Fruit fly (Drosophila melanogaster) whole organism, embryonic: ENCODE measurements around the gene lectin-24Db.

Experiments
- Ada2b ChIP-seq: fragments of 200-800 bp; sonication (Bioruptor generic); IDR thresholded peaks from 2 replicates; pipeline ENCODE4 v1.3.6; 2022; ENCODE audit warnings: missing biosample characterization, missing genetic modification characterization
- Atf-2 ChIP-seq: fragments of 200-800 bp; sonication (Bioruptor generic); optimal IDR thresholded peaks from 2 replicates; lab custom pipeline; 2016; ENCODE audit warnings: missing biosample characterization, missing genetic modification characterization
- B-H2 ChIP-seq: fragments of 200-800 bp; sonication (Bioruptor generic); optimal IDR thresholded peaks from 2 replicates; lab custom pipeline; 2018; ENCODE audit warnings: missing biosample characterization, mild to moderate bottlenecking, missing genetic modification characterization
- BEAF-32 ChIP-seq: fragments of 200-800 bp; sonication (Bioruptor generic); optimal IDR thresholded peaks from 3 replicates; lab custom pipeline; 2017; ENCODE audit warnings: missing biosample characterization, missing genetic modification characterization, mild to moderate bottlenecking, moderate library complexity, missing genetic modification reagents
- BtbVII ChIP-seq: fragments of 200-800 bp; sonication (Bioruptor generic); optimal IDR thresholded peaks from 3 replicates; lab custom pipeline; 2017; ENCODE audit warnings: missing biosample characterization, mild to moderate bottlenecking, missing genetic modification characterization
- CG10366 ChIP-seq: fragments of 200-800 bp; sonication (Bioruptor generic); IDR thresholded peaks from 2 replicates; pipeline ENCODE4 v1.3.6; 2022; ENCODE audit warnings: missing biosample characterization, missing genetic modification characterization
- CG10979 ChIP-seq: fragments of 200-800 bp; sonication (Bioruptor generic); optimal IDR thresholded peaks from 2 replicates; lab custom pipeline; 2018; ENCODE audit warnings: missing biosample characterization, mild to moderate bottlenecking, missing genetic modification characterization, moderate library complexity
- CG11723 ChIP-seq: fragments of 200-800 bp; sonication (Bioruptor generic); optimal IDR thresholded peaks from 2 replicates; lab custom pipeline; 2017; ENCODE audit warnings: missing biosample characterization, mild to moderate bottlenecking, missing genetic modification characterization
- CG1233 ChIP-seq: fragments of 200-800 bp; sonication (Bioruptor generic); optimal IDR thresholded peaks from 4 replicates; lab custom pipeline; 2018; ENCODE audit warnings: missing biosample characterization, mild to moderate bottlenecking, missing genetic modification characterization
- CG12769 ChIP-seq: fragments of 200-800 bp; sonication (Bioruptor generic); optimal IDR thresholded peaks from 2 replicates; lab custom pipeline; 2019; ENCODE audit warnings: missing biosample characterization, mild to moderate bottlenecking, missing genetic modification characterization, moderate library complexity
- CG12942 ChIP-seq: fragments of 200-800 bp; sonication (Bioruptor generic); optimal IDR thresholded peaks from 3 replicates; lab custom pipeline; 2016; ENCODE audit warnings: missing biosample characterization, missing genetic modification characterization
- CG14014 ChIP-seq: fragments of 200-800 bp; sonication (Bioruptor generic); IDR thresholded peaks from 2 replicates; pipeline ENCODE4 v1.3.6; 2022; ENCODE audit warnings: missing biosample characterization, missing genetic modification characterization
- CG1603 ChIP-seq: fragments of 200-800 bp; sonication (Bioruptor generic); optimal IDR thresholded peaks from 2 replicates; lab custom pipeline; 2019; ENCODE audit warnings: missing biosample characterization, mild to moderate bottlenecking, missing genetic modification characterization, moderate library complexity
- CG32772 ChIP-seq: fragments of 200-800 bp; sonication (Bioruptor generic); IDR thresholded peaks from 2 replicates; pipeline ENCODE4 v1.3.6; 2022; ENCODE audit warnings: missing biosample characterization, missing genetic modification characterization
- CG3407 ChIP-seq: fragments of 200-800 bp; sonication (Bioruptor generic); optimal IDR thresholded peaks from 2 replicates; lab custom pipeline; 2018; ENCODE audit warnings: missing biosample characterization, mild to moderate bottlenecking, missing genetic modification characterization
- CG34376 ChIP-seq: fragments of 200-800 bp; sonication (Bioruptor generic); optimal IDR thresholded peaks from 2 replicates; lab custom pipeline; 2018; ENCODE audit warnings: missing biosample characterization, mild to moderate bottlenecking, missing genetic modification characterization
- CG4360 ChIP-seq: fragments of 200-800 bp; sonication (Bioruptor generic); IDR thresholded peaks from 2 replicates; pipeline ENCODE4 v1.3.6; 2022; ENCODE audit warnings: missing biosample characterization, missing genetic modification characterization
- CG43689 ChIP-seq: fragments of 200-800 bp; sonication (Bioruptor generic); IDR thresholded peaks from 2 replicates; pipeline ENCODE4 v1.3.6; 2022; ENCODE audit warnings: missing biosample characterization, missing genetic modification characterization
- CG4617 ChIP-seq: fragments of 200-800 bp; sonication (Bioruptor generic); optimal IDR thresholded peaks from 3 replicates; lab custom pipeline; 2016; ENCODE audit warnings: missing biosample characterization, missing genetic modification characterization, borderline replicate concordance
- CG4707 ChIP-seq: fragments of 200-800 bp; sonication (Bioruptor generic); optimal IDR thresholded peaks from 2 replicates; lab custom pipeline; 2018; ENCODE audit warnings: missing biosample characterization, mild to moderate bottlenecking, missing genetic modification characterization, moderate library complexity
- CG7928 ChIP-seq: fragments of 200-800 bp; sonication (Bioruptor generic); optimal IDR thresholded peaks from 2 replicates; lab custom pipeline; 2017; ENCODE audit warnings: missing biosample characterization, mild to moderate bottlenecking, missing genetic modification characterization
- CG8478 ChIP-seq: fragments of >200 bp; optimal IDR thresholded peaks from 2 replicates; lab custom pipeline; 2018
- CG9215 ChIP-seq: fragments of 200-800 bp; sonication (Bioruptor generic); IDR thresholded peaks from 2 replicates; pipeline ENCODE4 v1.3.6; 2022; ENCODE audit warnings: missing biosample characterization, missing genetic modification characterization
- CoRest ChIP-seq: fragments of 200-800 bp; sonication (Bioruptor generic); optimal IDR thresholded peaks from 3 replicates; lab custom pipeline; 2018; ENCODE audit warnings: missing biosample characterization, mild to moderate bottlenecking, missing genetic modification characterization, moderate library complexity
- D19B ChIP-seq: fragments of 200-800 bp; sonication (Bioruptor generic); optimal IDR thresholded peaks from 2 replicates; lab custom pipeline; 2017; ENCODE audit warnings: missing biosample characterization, mild to moderate bottlenecking, missing genetic modification characterization
- E2f2 ChIP-seq: fragments of 200-800 bp; sonication (Bioruptor generic); IDR thresholded peaks from 2 replicates; pipeline ENCODE4 v1.3.6; 2022; ENCODE audit warnings: missing biosample characterization, missing genetic modification characterization
- ERR ChIP-seq: fragments of 200-800 bp; sonication (Bioruptor generic); optimal IDR thresholded peaks from 2 replicates; lab custom pipeline; 2016; ENCODE audit warnings: missing biosample characterization, missing genetic modification characterization
- Ets97D ChIP-seq: fragments of 200-800 bp; sonication (Bioruptor generic); optimal IDR thresholded peaks from 3 replicates; lab custom pipeline; 2016; ENCODE audit warnings: missing biosample characterization, missing genetic modification characterization
- H2.0 ChIP-seq: fragments of 200-800 bp; sonication (Bioruptor generic); IDR thresholded peaks from 2 replicates; pipeline ENCODE4 v1.3.6; 2022; ENCODE audit warnings: missing biosample characterization, missing genetic modification characterization
- MTF-1 ChIP-seq: fragments of 200-800 bp; sonication (Bioruptor generic); optimal IDR thresholded peaks from 2 replicates; lab custom pipeline; 2018; ENCODE audit warnings: missing biosample characterization, mild to moderate bottlenecking, missing genetic modification characterization, borderline replicate concordance
- NK7.1 ChIP-seq: fragments of 200-800 bp; sonication (Bioruptor generic); optimal IDR thresholded peaks from 3 replicates; lab custom pipeline; 2016; ENCODE audit warnings: missing biosample characterization, missing genetic modification characterization
- Oli ChIP-seq: fragments of 200-800 bp; sonication (Bioruptor generic); optimal IDR thresholded peaks from 2 replicates; lab custom pipeline; 2018; ENCODE audit warnings: missing biosample characterization, mild to moderate bottlenecking, missing genetic modification characterization, moderate library complexity
- Six4 ChIP-seq: fragments of 200-800 bp; sonication (Bioruptor generic); optimal IDR thresholded peaks from 2 replicates; lab custom pipeline; 2016; ENCODE audit warnings: missing biosample characterization, missing genetic modification characterization
- ara ChIP-seq: fragments of 200-800 bp; sonication (Bioruptor generic); IDR thresholded peaks from 2 replicates; pipeline ENCODE4 v1.3.6; 2022; ENCODE audit warnings: missing biosample characterization, missing genetic modification characterization
- bsh ChIP-seq, 2 experiments: fragments of 200-800 bp; sonication (Bioruptor generic); optimal IDR thresholded peaks; 2 replicates each; lab custom pipeline; 2017 to 2018; ENCODE audit warnings: mild to moderate bottlenecking in 2 of 2, missing biosample characterization in 2 of 2, missing genetic modification characterization in 2 of 2, moderate library complexity in 1 of 2
- corto ChIP-seq: fragments of 200-800 bp; sonication (Bioruptor generic); optimal IDR thresholded peaks from 2 replicates; lab custom pipeline; 2016; ENCODE audit warnings: missing biosample characterization, mild to moderate bottlenecking, missing genetic modification characterization, moderate library complexity
- dimm ChIP-seq: fragments of 200-800 bp; sonication (Bioruptor generic); IDR thresholded peaks from 2 replicates; pipeline ENCODE4 v1.3.6; 2022; ENCODE audit warnings: missing biosample characterization, missing genetic modification characterization
- ewg ChIP-seq: fragments of 200-800 bp; sonication (Bioruptor generic); optimal IDR thresholded peaks from 3 replicates; lab custom pipeline; 2017; ENCODE audit warnings: mild to moderate bottlenecking, missing biosample characterization, missing genetic modification reagents, missing genetic modification characterization
- exex ChIP-seq: fragments of 200-800 bp; sonication (Bioruptor generic); optimal IDR thresholded peaks from 4 replicates; lab custom pipeline; 2018; ENCODE audit warnings: missing biosample characterization, mild to moderate bottlenecking, missing genetic modification characterization, moderate library complexity
- eyg ChIP-seq: fragments of 200-800 bp; sonication (Bioruptor generic); optimal IDR thresholded peaks from 3 replicates; lab custom pipeline; 2016; ENCODE audit warnings: missing biosample characterization, missing genetic modification characterization
- gem ChIP-seq: fragments of 200-800 bp; sonication (Bioruptor generic); optimal IDR thresholded peaks from 2 replicates; lab custom pipeline; 2019; ENCODE audit warnings: missing biosample characterization, mild to moderate bottlenecking, missing genetic modification characterization, moderate library complexity
- h ChIP-seq: fragments of >200 bp; optimal IDR thresholded peaks from 2 replicates; lab custom pipeline; 2017
- jigr1 ChIP-seq: fragments of 200-800 bp; sonication (Bioruptor generic); IDR thresholded peaks from 3 replicates; pipeline ENCODE4 v1.3.6; 2022; ENCODE audit warnings: missing biosample characterization, missing genetic modification characterization
- lola ChIP-seq, 3 experiments: fragments of >200 bp in 2 of 3; fragments of 200-800 bp in 1 of 3; sonication (Bioruptor generic) in 1 of 3; optimal IDR thresholded peaks; 2 replicates each; lab custom pipeline; 2017 to 2019; ENCODE audit warnings: missing biosample characterization in 3 of 3, missing genetic modification characterization in 3 of 3, mild to moderate bottlenecking in 1 of 3, moderate library complexity in 1 of 3
- mirr ChIP-seq: fragments of 200-800 bp; sonication (Bioruptor generic); optimal IDR thresholded peaks from 3 replicates; lab custom pipeline; 2018; ENCODE audit warnings: missing biosample characterization, mild to moderate bottlenecking, missing genetic modification characterization
- nau ChIP-seq: fragments of 200-800 bp; sonication (Bioruptor generic); optimal IDR thresholded peaks from 3 replicates; lab custom pipeline; 2017; ENCODE audit warnings: missing biosample characterization, mild to moderate bottlenecking, missing genetic modification characterization, missing genetic modification reagents
- repo ChIP-seq: fragments of 200-800 bp; sonication (Bioruptor generic); optimal IDR thresholded peaks from 2 replicates; lab custom pipeline; 2016; ENCODE audit warnings: missing biosample characterization, missing genetic modification characterization
- rib ChIP-seq: fragments of 200-800 bp; sonication (Bioruptor generic); IDR thresholded peaks from 2 replicates; pipeline ENCODE4 v1.3.6; 2022; ENCODE audit warnings: missing biosample characterization, missing genetic modification characterization
- sens-2 ChIP-seq: fragments of 200-800 bp; sonication (Bioruptor generic); IDR thresholded peaks from 2 replicates; pipeline ENCODE4 v1.3.6; 2022; ENCODE audit warnings: missing biosample characterization, missing genetic modification characterization
- sisA ChIP-seq: fragments of 200-800 bp; sonication (Bioruptor generic); IDR thresholded peaks from 2 replicates; pipeline ENCODE4 v1.3.6; 2022; ENCODE audit warnings: missing biosample characterization, missing genetic modification characterization
- ttk ChIP-seq: fragments of 200-800 bp; sonication (Bioruptor generic); IDR thresholded peaks from 2 replicates; pipeline ENCODE4 v2.1.2; 2022; ENCODE audit warnings: missing biosample characterization, missing genetic modification characterization

The lectin-24Db gene

dm6 chr2L:4185269-4186024 lies 2.5 kb upstream of the lectin-24Db start (continued):
- TF ChIP-seq mirr (GFP tag; lab: Kevin White, UChicago) = no peak
- no peak for TF ChIP-seq CG4360 (GFP tag; lab: Robert Waterston, UW)
- no peak for TF ChIP-seq repo (GFP tag; lab: Kevin White, UChicago)
- TF ChIP-seq ewg (GFP tag; lab: Kevin White, UChicago) = no peak
- TF ChIP-seq Six4 (GFP tag; lab: Kevin White, UChicago) = no peak
- TF ChIP-seq CG7928 = no peak
- no peak for TF ChIP-seq CG8478 (lab: Kevin White, UChicago)
- no peak for TF ChIP-seq CG10366 (GFP tag; lab: Robert Waterston, UW)
- TF ChIP-seq CG3407 (GFP tag; lab: Kevin White, UChicago) = no peak
- TF ChIP-seq sisA (GFP tag; lab: Robert Waterston, UW) = no peak
- no peak for TF ChIP-seq CG32772
- no peak for TF ChIP-seq nau
- no peak for TF ChIP-seq h (lab: Kevin White, UChicago)
- TF ChIP-seq gem = peak; percentile 45
- TF ChIP-seq eyg (GFP tag; lab: Kevin White, UChicago) = no peak
- TF ChIP-seq jigr1 (GFP tag; lab: Robert Waterston, UW) = no peak
- no peak for TF ChIP-seq BEAF-32
- no peak for TF ChIP-seq E2f2 (GFP tag; lab: Robert Waterston, UW)
- TF ChIP-seq ttk (GFP tag; lab: Robert Waterston, UW) = no peak
- TF ChIP-seq CG4707 (GFP tag; lab: Kevin White, UChicago) = no peak
- TF ChIP-seq lola (GFP tag; optimal IDR thresholded peaks at IDR 0.05; lab: Kevin White, UChicago) = peak in 1 of 3 experiments; percentile 54
- no peak for TF ChIP-seq rib
- no peak for TF ChIP-seq Atf-2 (GFP tag; lab: Kevin White, UChicago)
- TF ChIP-seq CoRest = peak; percentile 7
- no peak for TF ChIP-seq dimm (GFP tag; lab: Robert Waterston, UW)
- no peak for TF ChIP-seq sens-2 (GFP tag; lab: Robert Waterston, UW)
- no peak for TF ChIP-seq CG4617 (GFP tag; lab: Kevin White, UChicago)
- TF ChIP-seq exex (tag; lab: Kevin White, UChicago) = no peak
- no peak for TF ChIP-seq Ada2b
- no peak for TF ChIP-seq CG12942 (GFP tag; lab: Kevin White, UChicago)
- TF ChIP-seq CG11723 (GFP tag; lab: Kevin White, UChicago) = no peak
- TF ChIP-seq BtbVII (GFP tag; lab: Kevin White, UChicago) = no peak
- no peak for TF ChIP-seq H2.0
- TF ChIP-seq CG10979 (tag; lab: Kevin White, UChicago) = peak; percentile 48
- no peak for TF ChIP-seq B-H2
- no peak for TF ChIP-seq corto
- TF ChIP-seq D19B (GFP tag; lab: Kevin White, UChicago) = no peak
- no peak for TF ChIP-seq CG14014
- TF ChIP-seq CG1233 (GFP tag; lab: Kevin White, UChicago) = no peak
- TF ChIP-seq bsh (GFP tag; optimal IDR thresholded peaks at IDR 0.05; lab: Kevin White, UChicago) = peak in 1 of 2 experiments; percentile 20
- TF ChIP-seq CG1603 (tag; lab: Kevin White, UChicago) = no peak
- TF ChIP-seq Oli (tag; lab: Kevin White, UChicago) = peak; percentile 21
- TF ChIP-seq CG34376 (GFP tag; lab: Kevin White, UChicago) = no peak
- TF ChIP-seq ERR (GFP tag; lab: Kevin White, UChicago) = no peak
- no peak for TF ChIP-seq CG12769 (tag; lab: Kevin White, UChicago)
- no peak for TF ChIP-seq MTF-1 (GFP tag; lab: Kevin White, UChicago)
- TF ChIP-seq Ets97D = no peak
- no peak for TF ChIP-seq NK7.1
- no peak for TF ChIP-seq ara (GFP tag; lab: Robert Waterston, UW)
- no peak for TF ChIP-seq CG9215 (GFP tag; lab: Robert Waterston, UW)
- no peak for TF ChIP-seq CG43689 (GFP tag; lab: Robert Waterston, UW)
